Worm (Caenorhabditis elegans) whole organism, L3 larva: Measurements from ENCODE around the gene F58A4.6.

ENCODE experiments used
- ZK546.5 ChIP-seq: sonication (generic microtip); optimal IDR thresholded peaks from 2 replicates; lab custom pipeline; 2017; ENCODE audit warnings: missing biosample characterization, missing genetic modification characterization
- ama-1 ChIP-seq: fragments of 150-350 bp; optimal IDR thresholded peaks from 2 replicates; lab custom pipeline; 2018
- ceh-28 ChIP-seq: fragments of 150-350 bp; optimal IDR thresholded peaks from 2 replicates; lab custom pipeline; 2014; ENCODE audit warnings: missing biosample characterization, missing genetic modification reagents, missing genetic modification characterization
- ceh-82 ChIP-seq: fragments of 150-350 bp; optimal IDR thresholded peaks from 2 replicates; lab custom pipeline; 2014; ENCODE audit warnings: missing biosample characterization, missing genetic modification characterization
- ceh-9 ChIP-seq: sonication (generic microtip); optimal IDR thresholded peaks from 2 replicates; lab custom pipeline; 2018; ENCODE audit warnings: missing biosample characterization, missing genetic modification characterization
- daf-12 ChIP-seq: fragments of 150-350 bp; optimal IDR thresholded peaks from 2 replicates; lab custom pipeline; 2014; ENCODE audit warnings: missing biosample characterization, missing genetic modification reagents, missing genetic modification characterization
- egl-27 ChIP-seq: sonication (generic microtip); optimal IDR thresholded peaks from 4 replicates; lab custom pipeline; 2017; ENCODE audit warnings: missing biosample characterization, missing genetic modification reagents, missing genetic modification characterization
- egl-5 ChIP-seq: fragments of 150-350 bp; optimal IDR thresholded peaks from 2 replicates; lab custom pipeline; 2017; ENCODE audit warnings: missing biosample characterization, missing genetic modification reagents, missing genetic modification characterization, inconsistent platforms
- elt-1 ChIP-seq: fragments of 150-350 bp; optimal IDR thresholded peaks from 2 replicates; lab custom pipeline; 2014; ENCODE audit warnings: missing biosample characterization, missing genetic modification characterization
- elt-2 ChIP-seq: sonication (generic microtip); optimal IDR thresholded peaks from 2 replicates; lab custom pipeline; 2016; ENCODE audit warnings: missing genetic modification reagents, mild to moderate bottlenecking, missing genetic modification characterization, missing compliant biosample characterization
- elt-3 ChIP-seq, 3 experiments: fragments of 150-350 bp in 1 of 3; sonication (generic microtip) in 2 of 3; optimal IDR thresholded peaks; 2 replicates in 2 of 3; 4 replicates in 1 of 3; lab custom pipeline; 2014 to 2017; ENCODE audit warnings: missing biosample characterization in 3 of 3, missing genetic modification characterization in 3 of 3
- eor-1 ChIP-seq, 2 experiments: fragments of 150-350 bp; optimal IDR thresholded peaks; 2 replicates each; lab custom pipeline; 2014 to 2018; ENCODE audit warnings: missing biosample characterization in 2 of 2, missing genetic modification characterization in 2 of 2
- fkh-10 ChIP-seq: sonication (generic microtip); optimal IDR thresholded peaks from 2 replicates; lab custom pipeline; 2017; ENCODE audit warnings: missing biosample characterization, missing genetic modification reagents, missing genetic modification characterization
- lin-15B ChIP-seq: fragments of 150-350 bp; optimal IDR thresholded peaks from 2 replicates; lab custom pipeline; 2014; ENCODE audit warnings: missing biosample characterization, missing genetic modification characterization
- lin-39 ChIP-seq: fragments of 150-350 bp; optimal IDR thresholded peaks from 2 replicates; lab custom pipeline; 2018; ENCODE audit warnings: missing biosample characterization, missing genetic modification reagents, missing genetic modification characterization
- lsy-12 ChIP-seq: sonication (generic microtip); optimal IDR thresholded peaks from 2 replicates; lab custom pipeline; 2016; ENCODE audit warnings: mild to moderate bottlenecking, missing genetic modification characterization, missing compliant biosample characterization
- mdl-1 ChIP-seq: fragments of 150-350 bp; optimal IDR thresholded peaks from 2 replicates; lab custom pipeline; 2014; ENCODE audit warnings: missing biosample characterization, missing genetic modification characterization
- nfya-1 ChIP-seq: sonication (generic microtip); optimal IDR thresholded peaks from 2 replicates; lab custom pipeline; 2017; ENCODE audit warnings: missing genetic modification characterization, mild to moderate bottlenecking, missing compliant biosample characterization, antibody characterized with exemption, moderate library complexity; ENCODE audit not compliant: insufficient read depth
- nhr-11 ChIP-seq: fragments of 150-350 bp; optimal IDR thresholded peaks from 2 replicates; lab custom pipeline; 2014; ENCODE audit warnings: missing biosample characterization, missing genetic modification characterization
- nhr-12 ChIP-seq: fragments of 150-350 bp; optimal IDR thresholded peaks from 2 replicates; lab custom pipeline; 2014; ENCODE audit warnings: missing biosample characterization, missing genetic modification characterization
- nhr-23 ChIP-seq: fragments of 150-350 bp; optimal IDR thresholded peaks from 2 replicates; lab custom pipeline; 2014; ENCODE audit warnings: missing biosample characterization, missing genetic modification reagents, missing genetic modification characterization
- nhr-237 ChIP-seq: fragments of 150-350 bp; optimal IDR thresholded peaks from 2 replicates; lab custom pipeline; 2014; ENCODE audit warnings: missing biosample characterization, missing genetic modification characterization
- nhr-25 ChIP-seq: sonication (generic microtip); optimal IDR thresholded peaks from 2 replicates; lab custom pipeline; 2017; ENCODE audit warnings: missing biosample characterization, missing genetic modification characterization
- nhr-67 ChIP-seq: fragments of 150-350 bp; optimal IDR thresholded peaks from 2 replicates; lab custom pipeline; 2014; ENCODE audit warnings: missing biosample characterization, missing genetic modification characterization
- nhr-77 ChIP-seq: fragments of 150-350 bp; optimal IDR thresholded peaks from 2 replicates; lab custom pipeline; 2014; ENCODE audit warnings: missing biosample characterization, missing genetic modification characterization
- pha-4 ChIP-seq: fragments of 150-350 bp; optimal IDR thresholded peaks from 2 replicates; lab custom pipeline; 2014; ENCODE audit warnings: missing biosample characterization, missing genetic modification reagents, missing genetic modification characterization
- pqm-1 ChIP-seq: fragments of 150-350 bp; optimal IDR thresholded peaks from 2 replicates; lab custom pipeline; 2017; ENCODE audit warnings: missing biosample characterization, missing genetic modification characterization, inconsistent platforms
- sea-2 ChIP-seq: fragments of 150-350 bp; sonication (generic microtip); optimal IDR thresholded peaks from 4 replicates; lab custom pipeline; 2014; ENCODE audit warnings: missing biosample characterization, missing genetic modification reagents, missing genetic modification characterization
- skn-1 ChIP-seq: fragments of 150-350 bp; optimal IDR thresholded peaks from 2 replicates; lab custom pipeline; 2014; ENCODE audit warnings: missing biosample characterization, missing genetic modification characterization
- snpc-4 ChIP-seq: fragments of 150-350 bp; optimal IDR thresholded peaks from 2 replicates; lab custom pipeline; 2014; ENCODE audit warnings: missing biosample characterization, missing genetic modification characterization
- tbx-2 ChIP-seq: sonication (generic microtip); optimal IDR thresholded peaks from 2 replicates; lab custom pipeline; 2016; ENCODE audit warnings: mild to moderate bottlenecking, missing genetic modification characterization, missing compliant biosample characterization
- unc-39 ChIP-seq: sonication (generic microtip); optimal IDR thresholded peaks from 4 replicates; lab custom pipeline; 2017; ENCODE audit warnings: missing biosample characterization, missing genetic modification characterization
- ztf-4 ChIP-seq: fragments of 150-350 bp; optimal IDR thresholded peaks from 2 replicates; lab custom pipeline; 2014; ENCODE audit warnings: missing biosample characterization, missing genetic modification characterization

Gene F58A4.6

ce11 chrIII:9619079-9619761, 4.9 kb downstream of the F58A4.6 start, which contains the start of gene hlh-11 (continued):
- TF ChIP-seq snpc-4 = peak; percentile 37
- TF ChIP-seq tbx-2 (tag; lab: Kevin White, UChicago) = peak; percentile 76
- TF ChIP-seq ama-1 (lab: Kevin White, UChicago) = peak; percentile 50
- peak; percentile 87 for TF ChIP-seq elt-2

ce11 chrIII:9620148-9620547, 5.9 kb downstream of the F58A4.6 start:
- peak; percentile 71 for TF ChIP-seq elt-2
- TF ChIP-seq lin-39 = no peak
- no peak for TF ChIP-seq egl-27 (tag; lab: Kevin White, UChicago)
- TF ChIP-seq ceh-9 (tag; lab: Kevin White, UChicago) = no peak
- TF ChIP-seq nhr-25 (tag; lab: Kevin White, UChicago) = peak; percentile 17
- TF ChIP-seq pha-4 (tag; lab: Kevin White, UChicago) = peak; percentile 39
- TF ChIP-seq nhr-23 = peak; percentile 40
- peak; percentile 6 for TF ChIP-seq lin-15B (tag; lab: Kevin White, UChicago)
- TF ChIP-seq nhr-237 (tag; lab: Kevin White, UChicago) = no peak
- peak; percentile 50 for TF ChIP-seq nfya-1 (tag; lab: Kevin White, UChicago)
- TF ChIP-seq pqm-1 (tag; lab: Kevin White, UChicago) = peak; percentile 46
- TF ChIP-seq ama-1 (lab: Kevin White, UChicago) = peak; percentile 34

ce11 chrIII:9621840-9622525, 7.7 kb downstream of the F58A4.6 start:
- TF ChIP-seq nhr-67 (tag; lab: Kevin White, UChicago) = no peak
- TF ChIP-seq daf-12 = no peak
- no peak for TF ChIP-seq elt-1 (tag; lab: Kevin White, UChicago)
- TF ChIP-seq ceh-82 (tag; lab: Kevin White, UChicago) = no peak
- TF ChIP-seq nhr-12 (tag; lab: Kevin White, UChicago) = no peak
- TF ChIP-seq pqm-1 (tag; lab: Kevin White, UChicago) = peak; percentile 63
- TF ChIP-seq nhr-237 (tag; lab: Kevin White, UChicago) = no peak
- TF ChIP-seq ceh-9 (tag; lab: Kevin White, UChicago) = no peak
- TF ChIP-seq sea-2 = no peak
- no peak for TF ChIP-seq nhr-77 (tag; lab: Kevin White, UChicago)
- TF ChIP-seq lin-15B (tag; lab: Kevin White, UChicago) = no peak
- TF ChIP-seq ama-1 (lab: Kevin White, UChicago) = peak; percentile 54
- no peak for TF ChIP-seq unc-39 (tag; lab: Kevin White, UChicago)
- TF ChIP-seq skn-1 (tag; lab: Kevin White, UChicago) = no peak
- no peak for TF ChIP-seq elt-3 (tag; optimal IDR thresholded peaks at IDR 0.05; lab: Kevin White, UChicago)
- TF ChIP-seq mdl-1 (tag; lab: Kevin White, UChicago) = no peak
- no peak for TF ChIP-seq egl-5 (tag; lab: Kevin White, UChicago)
- no peak for TF ChIP-seq lsy-12 (tag; lab: Kevin White, UChicago)
- TF ChIP-seq eor-1 (tag; optimal IDR thresholded peaks at IDR 0.05; lab: Kevin White, UChicago) = no peak
- TF ChIP-seq nhr-23 = no peak
- TF ChIP-seq elt-2 = peak; percentile 91
- peak; percentile 23 for TF ChIP-seq pha-4 (tag; lab: Kevin White, UChicago)
- TF ChIP-seq ZK546.5 (tag; lab: Kevin White, UChicago) = no peak
- no peak for TF ChIP-seq nhr-11 (tag; lab: Kevin White, UChicago)

- TF ChIP-seq nhr-237 (tag; lab: Kevin White, UChicago) (no peak), ceh-28 (tag; lab: Kevin White, UChicago) (no peak)
Observed at ce11 chrIII:9623460-9623859, 9.2 kb downstream of the F58A4.6 start.

- TF ChIP-seq elt-3 (tag; optimal IDR thresholded peaks at IDR 0.05; lab: Kevin White, UChicago) = no peak
- no peak for TF ChIP-seq sea-2
- peak; percentile 56 for TF ChIP-seq ama-1 (lab: Kevin White, UChicago)
- TF ChIP-seq ztf-4 (tag; lab: Kevin White, UChicago) = peak; percentile 43
- no peak for TF ChIP-seq fkh-10
- TF ChIP-seq lsy-12 (tag; lab: Kevin White, UChicago) = peak; percentile 13
- TF ChIP-seq nhr-23 = no peak
Observed at ce11 chrIII:9626602-9627001, 12.3 kb downstream of the F58A4.6 start.
